Worm (Caenorhabditis elegans): ENCODE results near the gene F54F2.7.

ce11 chrIII:8785426-8785825 lies 21.7 kb downstream of the F54F2.7 start:
- TF ChIP-seq hlh-6 (tag; optimal IDR thresholded peaks at IDR 0.05) (no peak), tbx-2 (tag; optimal IDR thresholded peaks at IDR 0.05) (no peak), ceh-18 (tag; optimal IDR thresholded peaks at IDR 0.05) (peak; percentile 65), fkh-10 (GFP tag; optimal IDR thresholded peaks at IDR 0.05) (no peak), ceh-34 (tag; optimal IDR thresholded peaks at IDR 0.05) (no peak), ceh-19 (GFP tag; optimal IDR thresholded peaks at IDR 0.05) (no peak), pat-9 (tag; optimal IDR thresholded peaks at IDR 0.05) (no peak), lin-11 (tag; optimal IDR thresholded peaks at IDR 0.05) (no peak), sox-4 (tag; optimal IDR thresholded peaks at IDR 0.05) (no peak), dmd-4 (tag; optimal IDR thresholded peaks at IDR 0.05; ENCODE audit: borderline replicate concordance) (no peak), ama-1 (optimal IDR thresholded peaks at IDR 0.05) (no peak), syd-9 (tag; optimal IDR thresholded peaks at IDR 0.05) (no peak), unc-42 (tag; optimal IDR thresholded peaks at IDR 0.05) (no peak), unc-3 (GFP tag; conservative IDR thresholded peaks at IDR 0.05) (no peak), unc-3 (tag; optimal IDR thresholded peaks at IDR 0.05) (no peak)
